Fruit fly (Drosophila melanogaster): ENCODE results near the gene obst-E.

Gene obst-E

DNA sequence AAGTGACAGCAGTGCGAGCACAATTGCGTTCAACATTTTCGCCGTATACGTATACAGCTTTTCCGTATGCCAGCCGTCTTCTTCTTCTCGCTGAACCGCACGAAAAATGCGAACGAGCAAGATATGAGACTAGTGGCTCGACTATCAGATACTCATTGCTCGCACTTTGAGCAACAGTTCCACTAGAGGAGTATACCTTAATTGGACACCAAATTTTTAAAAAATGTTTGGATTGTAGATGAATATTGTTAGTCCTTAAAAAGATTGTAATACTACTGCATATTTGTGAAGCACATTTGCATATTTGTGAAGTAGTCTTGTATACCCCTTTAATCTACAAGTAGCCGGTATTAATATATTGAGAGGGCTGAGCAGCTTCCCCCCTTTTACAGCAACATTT lies 12.2 kb upstream of the obst-E start (continued):
- TF ChIP-seq Ravus (GFP tag; IDR thresholded peaks at IDR 0.05) = no peak
- no peak for TF ChIP-seq CG13775 (GFP tag; optimal IDR thresholded peaks at IDR 0.05)
- TF ChIP-seq Pdp1 (GFP tag; optimal IDR thresholded peaks at IDR 0.05) = peak in 1 of 2 experiments; percentile 8
- no peak for TF ChIP-seq CG6175 (GFP tag; IDR thresholded peaks at IDR 0.05)
- no peak for TF ChIP-seq phol (tag; optimal IDR thresholded peaks at IDR 0.05)
- no peak for TF ChIP-seq Chrac-16 (GFP tag; optimal IDR thresholded peaks at IDR 0.05)
- TF ChIP-seq CG3407 (GFP tag; optimal IDR thresholded peaks at IDR 0.05) = no peak
- TF ChIP-seq CG12219 (GFP tag; optimal IDR thresholded peaks at IDR 0.05) = no peak
- no peak for TF ChIP-seq tio (GFP tag; optimal IDR thresholded peaks at IDR 0.05)
- no peak for TF ChIP-seq twi (tag; optimal IDR thresholded peaks at IDR 0.05)
- TF ChIP-seq CG7271 (tag; optimal IDR thresholded peaks at IDR 0.05) = no peak
- no peak for TF ChIP-seq CG33557 (GFP tag; optimal IDR thresholded peaks at IDR 0.05)
- peak; percentile 22 for TF ChIP-seq Sox102F (GFP tag; optimal IDR thresholded peaks at IDR 0.05)
- no peak for TF ChIP-seq CG9797 (GFP tag; optimal IDR thresholded peaks at IDR 0.05)
- TF ChIP-seq B-H1 (GFP tag; IDR thresholded peaks at IDR 0.05) = no peak
- no peak for TF ChIP-seq CG6654 (GFP tag; optimal IDR thresholded peaks at IDR 0.05)
- TF ChIP-seq ato (GFP tag; IDR thresholded peaks at IDR 0.05; ENCODE audit: partially characterized antibody) = 0 out of 2 replicates have a peak, but pooled peaks have one; percentile 39
- TF ChIP-seq CG9727 (GFP tag; optimal IDR thresholded peaks at IDR 0.05) = peak; percentile 23
- no peak for TF ChIP-seq chinmo (GFP tag; IDR thresholded peaks at IDR 0.05; ENCODE audit: partially characterized antibody)
- TF ChIP-seq pfk (GFP tag; optimal IDR thresholded peaks at IDR 0.05) = no peak
- TF ChIP-seq Poxn (GFP tag; IDR thresholded peaks at IDR 0.05) = no peak
- TF ChIP-seq bcd (GFP tag; optimal IDR thresholded peaks at IDR 0.05) = no peak
- TF ChIP-seq CG13624 (GFP tag; optimal IDR thresholded peaks at IDR 0.05) = no peak
- TF ChIP-seq gem (tag; optimal IDR thresholded peaks at IDR 0.05) = peak; percentile 41
- no peak for TF ChIP-seq MESR4 (GFP tag; optimal IDR thresholded peaks at IDR 0.05)
- TF ChIP-seq abd-A (tag; optimal IDR thresholded peaks at IDR 0.05) = peak; percentile 5
- no peak for TF ChIP-seq CG3838 (GFP tag; optimal IDR thresholded peaks at IDR 0.05)
- TF ChIP-seq H2.0 (GFP tag; IDR thresholded peaks at IDR 0.05) = peak; percentile 17; the same call in 1 of the 2 replicates
- TF ChIP-seq gsb (GFP tag; IDR thresholded peaks at IDR 0.05) = no peak
- TF ChIP-seq NFAT (GFP tag; IDR thresholded peaks at IDR 0.05) = no peak
- no peak for TF ChIP-seq CG10959 (GFP tag; IDR thresholded peaks at IDR 0.05)
- no peak for TF ChIP-seq Gug (GFP tag; IDR thresholded peaks at IDR 0.05)
- no peak for TF ChIP-seq sr (GFP tag; IDR thresholded peaks at IDR 0.05)
- no peak for TF ChIP-seq CG7928 (GFP tag; optimal IDR thresholded peaks at IDR 0.05)
- TF ChIP-seq bab2 (GFP tag; optimal IDR thresholded peaks at IDR 0.05) = no peak
- peak; percentile 69; the same call in 1 of the 3 replicates for TF ChIP-seq hb (GFP tag; IDR thresholded peaks at IDR 0.05; ENCODE audit: partially characterized antibody)
- TF ChIP-seq gt (GFP tag; IDR thresholded peaks at IDR 0.05) = no peak
- TF ChIP-seq CG10654 (GFP tag; optimal IDR thresholded peaks at IDR 0.05) = no peak
- peak; percentile 89 for TF ChIP-seq D19B (GFP tag; optimal IDR thresholded peaks at IDR 0.05)
- 0 out of 2 replicates have a peak, but pooled peaks have one; percentile 24 for TF ChIP-seq Drgx (GFP tag; IDR thresholded peaks at IDR 0.05)
- TF ChIP-seq CG7786 (GFP tag; optimal IDR thresholded peaks at IDR 0.05) = peak; percentile 5
- no peak for TF ChIP-seq HLH3B (GFP tag; IDR thresholded peaks at IDR 0.05)
- no peak for TF ChIP-seq jigr1 (GFP tag; IDR thresholded peaks at IDR 0.05)
- peak; percentile 40 for TF ChIP-seq CG2120 (GFP tag; optimal IDR thresholded peaks at IDR 0.05)
- no peak for TF ChIP-seq CG9932 (GFP tag; IDR thresholded peaks at IDR 0.05)
- TF ChIP-seq lab (GFP tag; optimal IDR thresholded peaks at IDR 0.05) = peak; percentile 63
- TF ChIP-seq Mrtf (GFP tag; IDR thresholded peaks at IDR 0.05) = no peak
- TF ChIP-seq gce (GFP tag; IDR thresholded peaks at IDR 0.05) = no peak
- TF ChIP-seq seq (GFP tag; IDR thresholded peaks at IDR 0.05) = no peak
- no peak for TF ChIP-seq CG31365 (tag; optimal IDR thresholded peaks at IDR 0.05)
- TF ChIP-seq CG4617 (GFP tag; optimal IDR thresholded peaks at IDR 0.05; ENCODE audit: borderline replicate concordance) = no peak
- TF ChIP-seq CG4282 (GFP tag; optimal IDR thresholded peaks at IDR 0.05) = no peak

Measured in whole organism, embryonic.